Worm (Caenorhabditis elegans): ENCODE data around the gene Y6E2A.10.

Y6E2A.10 gene

ce11 chrV:15687660-15688059, 42.7 kb downstream of the Y6E2A.10 start, which contains the start of gene nhr-197 (continued):
- TF ChIP-seq T07F8.4 (tag; optimal IDR thresholded peaks at IDR 0.05) = no peak

- no peak for TF ChIP-seq madf-6 (GFP tag; IDR thresholded peaks at IDR 0.05)
- no peak for TF ChIP-seq F52B5.7 (tag; optimal IDR thresholded peaks at IDR 0.05)
- TF ChIP-seq attf-3 (GFP tag; conservative IDR thresholded peaks at IDR 0.05) = no peak
- TF ChIP-seq pbrm-1 (GFP tag; IDR thresholded peaks at IDR 0.05) = no peak
- TF ChIP-seq ztf-22 (GFP tag; optimal IDR thresholded peaks at IDR 0.05) = no peak
- no peak for TF ChIP-seq ama-1 (optimal IDR thresholded peaks at IDR 0.05)
- TF ChIP-seq ama-1 (GFP tag; optimal IDR thresholded peaks at IDR 0.05) = no peak
Observed at ce11 chrV:15685599-15685998, 44.8 kb downstream of the Y6E2A.10 start, which contains the start of gene nhr-196. Gene nhr-196 (plus strand): TSS chrV:15685716.

Data from whole organism, young adult.